Fruit fly (Drosophila melanogaster) whole organism, embryonic: ENCODE results near the gene CG11672.

Experiments used
- Abd-B ChIP-seq: fragments of 200-800 bp; sonication (Bioruptor generic); optimal IDR thresholded peaks from 2 replicates; lab custom pipeline; 2018; ENCODE audit warnings: missing biosample characterization, mild to moderate bottlenecking, missing genetic modification characterization, moderate library complexity
- BEAF-32 ChIP-seq: fragments of 200-800 bp; sonication (Bioruptor generic); optimal IDR thresholded peaks from 3 replicates; lab custom pipeline; 2017; ENCODE audit warnings: missing biosample characterization, missing genetic modification characterization, mild to moderate bottlenecking, moderate library complexity, missing genetic modification reagents
- C15 ChIP-seq: fragments of 200-800 bp; sonication (Bioruptor generic); IDR thresholded peaks from 3 replicates; pipeline ENCODE4 v1.3.6; 2022; ENCODE audit warnings: missing biosample characterization, missing genetic modification characterization
- CG11696 ChIP-seq: fragments of 200-800 bp; sonication (Bioruptor generic); IDR thresholded peaks from 2 replicates; pipeline ENCODE4 v1.3.6; 2022; ENCODE audit warnings: missing biosample characterization, missing genetic modification characterization
- CG12155 ChIP-seq: fragments of 200-800 bp; sonication (Bioruptor generic); optimal IDR thresholded peaks from 3 replicates; lab custom pipeline; 2016; ENCODE audit warnings: missing biosample characterization, missing genetic modification characterization
- CG12391 ChIP-seq: fragments of 200-800 bp; sonication (Bioruptor generic); optimal IDR thresholded peaks from 3 replicates; lab custom pipeline; 2018; ENCODE audit warnings: missing biosample characterization, mild to moderate bottlenecking, missing genetic modification characterization, moderate library complexity
- CG12769 ChIP-seq: fragments of 200-800 bp; sonication (Bioruptor generic); optimal IDR thresholded peaks from 2 replicates; lab custom pipeline; 2019; ENCODE audit warnings: missing biosample characterization, mild to moderate bottlenecking, missing genetic modification characterization, moderate library complexity
- CG13624 ChIP-seq: fragments of 200-800 bp; sonication (Bioruptor generic); optimal IDR thresholded peaks from 2 replicates; lab custom pipeline; 2016; ENCODE audit warnings: missing biosample characterization, missing genetic modification characterization
- CG1647 ChIP-seq: fragments of 200-800 bp; sonication (Bioruptor generic); optimal IDR thresholded peaks from 3 replicates; lab custom pipeline; 2016; ENCODE audit warnings: missing biosample characterization, missing genetic modification characterization
- CG17186 ChIP-seq: fragments of 200-800 bp; sonication (Bioruptor generic); optimal IDR thresholded peaks from 3 replicates; lab custom pipeline; 2017; ENCODE audit warnings: missing biosample characterization, missing genetic modification reagents, missing genetic modification characterization
- CG17802 ChIP-seq: fragments of 200-800 bp; sonication (Bioruptor generic); optimal IDR thresholded peaks from 2 replicates; lab custom pipeline; 2018; ENCODE audit warnings: missing biosample characterization, mild to moderate bottlenecking, missing genetic modification characterization, moderate library complexity
- CG17829 ChIP-seq: fragments of 200-800 bp; optimal IDR thresholded peaks from 2 replicates; lab custom pipeline; 2019; ENCODE audit warnings: missing biosample characterization, mild to moderate bottlenecking, missing genetic modification characterization, moderate library complexity
- CG2116 ChIP-seq: fragments of 200-800 bp; sonication (Bioruptor generic); optimal IDR thresholded peaks from 3 replicates; lab custom pipeline; 2018; ENCODE audit warnings: missing biosample characterization, mild to moderate bottlenecking, missing genetic modification characterization
- CG2120 ChIP-seq: fragments of 200-800 bp; sonication (Bioruptor generic); optimal IDR thresholded peaks from 3 replicates; lab custom pipeline; 2016; ENCODE audit warnings: missing biosample characterization, missing genetic modification characterization
- CG33213 ChIP-seq: fragments of 200-800 bp; sonication (Bioruptor generic); optimal IDR thresholded peaks from 3 replicates; lab custom pipeline; 2016; ENCODE audit warnings: missing biosample characterization, missing genetic modification characterization
- CG43689 ChIP-seq: fragments of 200-800 bp; sonication (Bioruptor generic); IDR thresholded peaks from 2 replicates; pipeline ENCODE4 v1.3.6; 2022; ENCODE audit warnings: missing biosample characterization, missing genetic modification characterization
- CG8089 ChIP-seq: fragments of 200-800 bp; sonication (Bioruptor generic); optimal IDR thresholded peaks from 3 replicates; lab custom pipeline; 2016; ENCODE audit warnings: missing biosample characterization, missing genetic modification characterization
- CG8290 ChIP-seq, 3 experiments: fragments of 200-800 bp; sonication (Bioruptor generic); optimal IDR thresholded peaks; 2 replicates each; lab custom pipeline; 2016 to 2019; ENCODE audit warnings: missing biosample characterization in 3 of 3, missing genetic modification characterization in 3 of 3, mild to moderate bottlenecking in 2 of 3, moderate library complexity in 1 of 3
- CG9609 ChIP-seq: fragments of 200-800 bp; sonication (Bioruptor generic); optimal IDR thresholded peaks from 3 replicates; lab custom pipeline; 2016; ENCODE audit warnings: missing biosample characterization, missing genetic modification characterization
- CoRest ChIP-seq: fragments of 200-800 bp; sonication (Bioruptor generic); optimal IDR thresholded peaks from 3 replicates; lab custom pipeline; 2018; ENCODE audit warnings: missing biosample characterization, mild to moderate bottlenecking, missing genetic modification characterization, moderate library complexity
- Dek ChIP-seq: fragments of 200-800 bp; sonication (Bioruptor generic); optimal IDR thresholded peaks from 3 replicates; lab custom pipeline; 2019; ENCODE audit warnings: missing biosample characterization, mild to moderate bottlenecking, missing genetic modification characterization, moderate library complexity
- Gsc ChIP-seq: fragments of 200-800 bp; sonication (Bioruptor generic); IDR thresholded peaks from 2 replicates; pipeline ENCODE4 v1.3.6; 2022; ENCODE audit warnings: missing biosample characterization, missing genetic modification characterization
- Hmr ChIP-seq: fragments of 200-800 bp; sonication (Bioruptor generic); optimal IDR thresholded peaks from 3 replicates; lab custom pipeline; 2017; ENCODE audit warnings: mild to moderate bottlenecking, missing biosample characterization, missing genetic modification reagents, missing genetic modification characterization
- Mad ChIP-seq: fragments of 200-800 bp; sonication (Bioruptor generic); optimal IDR thresholded peaks from 2 replicates; lab custom pipeline; 2016; ENCODE audit warnings: missing biosample characterization, missing genetic modification characterization
- Max ChIP-seq: fragments of 200-800 bp; sonication (Bioruptor generic); optimal IDR thresholded peaks from 2 replicates; lab custom pipeline; 2016; ENCODE audit warnings: missing biosample characterization, mild to moderate bottlenecking, missing genetic modification characterization
- Med ChIP-seq: fragments of 200-800 bp; sonication (Bioruptor generic); peaks from one replicate; lab custom pipeline; 2016; ENCODE audit warnings: missing biosample characterization, missing genetic modification characterization, mild to moderate bottlenecking, inconsistent platforms, moderate library complexity
- NFAT ChIP-seq: fragments of 200-800 bp; sonication (Bioruptor generic); IDR thresholded peaks from 2 replicates; pipeline ENCODE4 v1.3.6; 2022; ENCODE audit warnings: missing biosample characterization, missing genetic modification characterization
- PHDP ChIP-seq: fragments of 200-800 bp; sonication (Bioruptor generic); optimal IDR thresholded peaks from 3 replicates; lab custom pipeline; 2018; ENCODE audit warnings: missing biosample characterization, mild to moderate bottlenecking, missing genetic modification characterization, moderate library complexity
- Tbp ChIP-seq: fragments of >200 bp; optimal IDR thresholded peaks from 2 replicates; lab custom pipeline; 2018; ENCODE audit warnings: missing biosample characterization, missing genetic modification characterization
- chif ChIP-seq, 2 experiments: fragments of 200-800 bp; sonication (Bioruptor generic); optimal IDR thresholded peaks; 3 replicates each; lab custom pipeline; 2016; ENCODE audit warnings: missing biosample characterization in 2 of 2, missing genetic modification characterization in 2 of 2
- dmrt11E ChIP-seq: fragments of 200-800 bp; sonication (Bioruptor generic); optimal IDR thresholded peaks from 3 replicates; lab custom pipeline; 2018; ENCODE audit warnings: missing biosample characterization, mild to moderate bottlenecking, missing genetic modification characterization, moderate library complexity
- dpn ChIP-seq, 2 experiments: fragments of 200-800 bp; sonication (Bioruptor generic); optimal IDR thresholded peaks; 3 replicates each; lab custom pipeline; 2016; ENCODE audit warnings: missing biosample characterization in 2 of 2, missing genetic modification characterization in 2 of 2
- jumu ChIP-seq: fragments of 200-800 bp; sonication (Bioruptor generic); optimal IDR thresholded peaks from 3 replicates; lab custom pipeline; 2016; ENCODE audit warnings: missing biosample characterization, missing genetic modification characterization
- nerfin-1 ChIP-seq: fragments of 200-800 bp; sonication (Bioruptor generic); optimal IDR thresholded peaks from 3 replicates; lab custom pipeline; 2019; ENCODE audit warnings: missing biosample characterization, mild to moderate bottlenecking, missing genetic modification characterization, moderate library complexity
- nmo ChIP-seq: fragments of 200-800 bp; sonication (Bioruptor generic); optimal IDR thresholded peaks from 2 replicates; lab custom pipeline; 2018; ENCODE audit warnings: missing biosample characterization, mild to moderate bottlenecking, missing genetic modification characterization, moderate library complexity
- peb ChIP-seq: fragments of 200-800 bp; sonication (Bioruptor generic); IDR thresholded peaks from 2 replicates; pipeline ENCODE4 v1.3.6; 2022; ENCODE audit warnings: missing biosample characterization, missing genetic modification characterization
- pho ChIP-seq: fragments of 200-800 bp; sonication (Bioruptor generic); optimal IDR thresholded peaks from 2 replicates; lab custom pipeline; 2016; ENCODE audit warnings: missing biosample characterization, missing genetic modification characterization
- phol ChIP-seq: fragments of 200-800 bp; sonication (Bioruptor generic); optimal IDR thresholded peaks from 3 replicates; lab custom pipeline; 2018; ENCODE audit warnings: missing biosample characterization, mild to moderate bottlenecking, missing genetic modification characterization, moderate library complexity
- pita ChIP-seq: fragments of 200-800 bp; sonication (Bioruptor generic); optimal IDR thresholded peaks from 2 replicates; lab custom pipeline; 2017; ENCODE audit warnings: missing biosample characterization, mild to moderate bottlenecking, missing genetic modification characterization
- pum ChIP-seq: fragments of 200-800 bp; sonication (Bioruptor generic); optimal IDR thresholded peaks from 2 replicates; lab custom pipeline; 2016; ENCODE audit warnings: missing biosample characterization, missing genetic modification characterization
- ranshi ChIP-seq: fragments of 200-800 bp; sonication (Bioruptor generic); IDR thresholded peaks from 2 replicates; pipeline ENCODE4 v1.3.6; 2022; ENCODE audit warnings: missing biosample characterization, missing genetic modification characterization
- sd ChIP-seq: fragments of 200-800 bp; sonication (Bioruptor generic); optimal IDR thresholded peaks from 3 replicates; lab custom pipeline; 2018; ENCODE audit warnings: missing biosample characterization, mild to moderate bottlenecking, missing genetic modification characterization, moderate library complexity
- sens ChIP-seq: fragments of 200-800 bp; sonication (Bioruptor generic); peaks from one replicate; lab custom pipeline; 2016; ENCODE audit warnings: missing biosample characterization, missing genetic modification characterization
- slbo ChIP-seq: fragments of 200-800 bp; sonication (Bioruptor generic); IDR thresholded peaks from 2 replicates; pipeline ENCODE4 v1.3.6; 2022; ENCODE audit warnings: missing biosample characterization, missing genetic modification characterization
- tll ChIP-seq, 2 experiments: fragments of 200-800 bp in 1 of 2; fragments of >200 bp in 1 of 2; sonication (Bioruptor generic) in 1 of 2; optimal IDR thresholded peaks; 2 replicates each; lab custom pipeline; 2017 to 2019; ENCODE audit warnings: missing biosample characterization in 2 of 2, missing genetic modification characterization in 2 of 2, mild to moderate bottlenecking in 1 of 2, moderate library complexity in 1 of 2
- tup ChIP-seq: fragments of 200-800 bp; sonication (Bioruptor generic); optimal IDR thresholded peaks from 2 replicates; lab custom pipeline; 2016; ENCODE audit warnings: missing biosample characterization, mild to moderate bottlenecking, missing genetic modification characterization, moderate library complexity
- tx ChIP-seq: fragments of 200-800 bp; sonication (Bioruptor generic); optimal IDR thresholded peaks from 2 replicates; lab custom pipeline; 2016; ENCODE audit warnings: missing biosample characterization, missing genetic modification characterization
- vfl ChIP-seq: fragments of 200-800 bp; sonication (Bioruptor generic); optimal IDR thresholded peaks from 2 replicates; lab custom pipeline; 2016; ENCODE audit warnings: missing biosample characterization, missing genetic modification characterization

Gene CG11672

DNA sequence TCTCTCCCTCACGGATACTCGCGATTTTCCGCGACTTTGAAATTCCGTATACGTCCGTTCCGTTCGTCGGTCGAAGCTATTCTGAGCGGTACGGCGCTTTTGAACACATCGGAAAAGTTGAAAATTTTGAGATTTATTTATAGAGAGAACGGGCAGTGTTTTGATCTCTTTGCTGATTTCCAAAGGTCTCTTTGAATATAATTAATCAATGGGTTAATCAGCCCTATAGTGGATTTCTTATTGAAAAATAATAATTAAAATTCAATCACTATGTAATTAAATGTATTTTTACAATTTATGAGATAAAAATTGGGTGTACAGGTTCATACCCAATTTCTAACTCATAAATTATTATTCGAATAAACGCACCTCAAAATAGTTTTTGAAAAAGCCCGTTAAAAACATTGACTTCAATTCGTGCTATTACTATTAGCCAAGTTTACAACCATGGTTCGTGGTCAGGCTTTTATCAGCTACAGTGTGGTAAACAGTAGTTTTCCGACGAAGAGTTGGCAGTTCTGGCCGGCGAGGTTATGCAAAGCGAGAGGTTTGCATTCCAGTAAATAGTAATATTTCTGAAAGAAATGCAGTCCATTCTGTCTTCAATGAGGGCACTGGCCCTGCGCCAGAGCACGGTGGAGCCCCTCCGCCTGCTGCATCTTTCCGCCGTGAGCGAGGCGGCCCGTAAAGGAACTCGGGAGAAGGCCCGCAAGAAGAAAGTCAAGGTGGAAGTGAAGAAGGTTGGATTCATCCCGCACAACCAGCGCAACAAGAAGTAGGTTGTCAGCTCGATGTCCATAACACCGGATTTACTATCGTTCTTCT is 10.8 kb upstream of the CG11672 start, which contains the start of the genes CG9626 and mRpL1 (continued):
- TF ChIP-seq pita, result peak; percentile 94
- TF ChIP-seq chif (GFP tag; optimal IDR thresholded peaks at IDR 0.05; lab: Kevin White, UChicago), result peak in 1 of 2 experiments; percentile 29
- TF ChIP-seq CG33213 (GFP tag; lab: Kevin White, UChicago), result peak; percentile 58
- no peak for TF ChIP-seq tup (GFP tag; lab: Kevin White, UChicago)
- peak; percentile 64 for TF ChIP-seq CG17186 (GFP tag; lab: Kevin White, UChicago)
- TF ChIP-seq CG43689 (GFP tag; lab: Robert Waterston, UW), result no peak
- TF ChIP-seq slbo (GFP tag; lab: Robert Waterston, UW), result peak; percentile 49; the same call in 1 of the 2 replicates
- no peak for TF ChIP-seq CG8089 (GFP tag; lab: Kevin White, UChicago)
- peak; percentile 21 for TF ChIP-seq jumu (GFP tag; lab: Kevin White, UChicago)
- no peak for TF ChIP-seq C15
- peak; percentile 2 for TF ChIP-seq CG8290 (GFP tag; optimal IDR thresholded peaks at IDR 0.05; lab: Kevin White, UChicago)
- TF ChIP-seq CG8290 (tag; optimal IDR thresholded peaks at IDR 0.05; lab: Kevin White, UChicago), result peak in 1 of 2 experiments; percentile 79
- TF ChIP-seq CG11696 (GFP tag; lab: Robert Waterston, UW), result no peak
- no peak for TF ChIP-seq Tbp
- TF ChIP-seq nmo (GFP tag; lab: Kevin White, UChicago), result peak; percentile 57
- peak; percentile 34 for TF ChIP-seq CG12391
- TF ChIP-seq CG12155 (GFP tag; lab: Kevin White, UChicago), result peak; percentile 35
- no peak for TF ChIP-seq peb
- peak; percentile 1 for TF ChIP-seq pum (GFP tag; lab: Kevin White, UChicago)
- TF ChIP-seq dpn (GFP tag; optimal IDR thresholded peaks at IDR 0.05; lab: Kevin White, UChicago), result peak in 1 of 2 experiments; percentile 43
- peak; percentile 8 for TF ChIP-seq Max
- TF ChIP-seq CG2120 (GFP tag; lab: Kevin White, UChicago), result peak; percentile 49
- TF ChIP-seq CG1647 (GFP tag; lab: Kevin White, UChicago), result no peak
- TF ChIP-seq CG12769 (tag; lab: Kevin White, UChicago), result peak; percentile 41
- peak; percentile 40 for TF ChIP-seq nerfin-1
- TF ChIP-seq CoRest (tag; lab: Kevin White, UChicago), result peak; percentile 45
- TF ChIP-seq Mad, result peak; percentile 15
- TF ChIP-seq Med, result peak; percentile 86
- no peak for TF ChIP-seq Gsc (GFP tag; lab: Robert Waterston, UW)
- peak; percentile 7 for TF ChIP-seq CG17802 (tag; lab: Kevin White, UChicago)
- peak; percentile 71 for TF ChIP-seq Hmr (GFP tag; lab: Kevin White, UChicago)
- 0 out of 2 replicates have a peak, but pooled peaks have one; percentile 35 for TF ChIP-seq ranshi
- peak; percentile 43 for TF ChIP-seq vfl
- TF ChIP-seq sd (tag; lab: Kevin White, UChicago), result peak; percentile 87
- peak; percentile 71 for TF ChIP-seq CG2116 (GFP tag; lab: Kevin White, UChicago)
- peak; percentile 78 for TF ChIP-seq Abd-B
- TF ChIP-seq CG9609 (GFP tag; lab: Kevin White, UChicago), result peak; percentile 10
- peak; percentile 46; the same call in 1 of the 2 replicates for TF ChIP-seq NFAT (GFP tag; lab: Robert Waterston, UW)
- TF ChIP-seq sens, result peak; percentile 68
- no peak for TF ChIP-seq PHDP (tag; lab: Kevin White, UChicago)
- TF ChIP-seq dmrt11E, result peak; percentile 6
- peak; percentile 45 for TF ChIP-seq CG17829 (tag; lab: Kevin White, UChicago)
- peak; percentile 47 for TF ChIP-seq phol
- peak; percentile 24 for TF ChIP-seq Dek
- peak; percentile 42 for TF ChIP-seq CG13624
- TF ChIP-seq tll (GFP tag; optimal IDR thresholded peaks at IDR 0.05; lab: Kevin White, UChicago), result peak in 1 of 2 experiments; percentile 89
- TF ChIP-seq pho (GFP tag; lab: Kevin White, UChicago), result peak; percentile 17
- TF ChIP-seq BEAF-32 (GFP tag; lab: Kevin White, UChicago), result peak; percentile 58
- no peak for TF ChIP-seq tx (GFP tag; lab: Kevin White, UChicago)
